Worm (Caenorhabditis elegans) whole organism, midembryonic: ENCODE results near the gene K04C2.7.

Experiments used
- T22C8.4 ChIP-seq: fragments of 200-800 bp; sonication (Bioruptor generic); IDR thresholded peaks from 2 replicates; pipeline ENCODE4 v1.3.6; 2022; ENCODE audit warnings: missing genetic modification characterization, missing compliant biosample characterization
- cog-1 ChIP-seq: sonication (generic microtip); optimal IDR thresholded peaks from 2 replicates; lab custom pipeline; 2016; ENCODE audit warnings: missing genetic modification characterization, missing compliant biosample characterization
- flt-1 ChIP-seq: fragments of 200-800 bp; sonication (Bioruptor generic); IDR thresholded peaks from 2 replicates; pipeline ENCODE4 v1.3.6; 2022; ENCODE audit warnings: missing genetic modification characterization, missing compliant biosample characterization
- klf-2 ChIP-seq: fragments of 200-800 bp; sonication (Bioruptor generic); conservative IDR thresholded peaks from 2 replicates; pipeline ENCODE4 v1.3.6; 2022; ENCODE audit warnings: missing genetic modification reagents, missing genetic modification characterization, missing compliant biosample characterization
- med-1 ChIP-seq: sonication (generic microtip); optimal IDR thresholded peaks from 2 replicates; lab custom pipeline; 2017; ENCODE audit warnings: missing genetic modification characterization, mild to moderate bottlenecking, missing compliant biosample characterization, antibody characterized with exemption, missing genetic modification reagents; ENCODE audit not compliant: insufficient read depth
- tab-1 ChIP-seq: fragments of 200-800 bp; sonication (Bioruptor generic); IDR thresholded peaks from 2 replicates; pipeline ENCODE4 v1.3.6; 2022; ENCODE audit warnings: missing genetic modification characterization, missing compliant biosample characterization
- ztf-23 ChIP-seq: fragments of 200-800 bp; sonication (Bioruptor generic); IDR thresholded peaks from 2 replicates; pipeline ENCODE4 v1.3.6; 2022; ENCODE audit warnings: missing genetic modification reagents, missing genetic modification characterization, missing compliant biosample characterization
- ztf-29 ChIP-seq: fragments of 200-800 bp; sonication (Bioruptor generic); IDR thresholded peaks from 2 replicates; pipeline ENCODE4 v1.3.6; 2022; ENCODE audit warnings: missing genetic modification reagents, missing genetic modification characterization, missing compliant biosample characterization

- TF ChIP-seq ztf-29 (no peak), flt-1 (no peak), med-1 (GFP tag; lab: Kevin White, UChicago) (no peak), ztf-23 (GFP tag; lab: Robert Waterston, UW) (no peak), cog-1 (tag; lab: Kevin White, UChicago) (no peak), T22C8.4 (GFP tag; lab: Robert Waterston, UW) (no peak), tab-1 (GFP tag; lab: Robert Waterston, UW) (no peak), klf-2 (GFP tag; lab: Robert Waterston, UW) (no peak)
Measured at ce11 chrIII:6897587-6898064, 16.7 kb downstream of the K04C2.7 start, which contains the start of gene T07E3.4.
